Fruit fly (Drosophila melanogaster): ENCODE results near the gene CG5199.
A peak's percentile ranks its signal among the peaks of the same experiment; 100 is the strongest.

Gene CG5199

DNA sequence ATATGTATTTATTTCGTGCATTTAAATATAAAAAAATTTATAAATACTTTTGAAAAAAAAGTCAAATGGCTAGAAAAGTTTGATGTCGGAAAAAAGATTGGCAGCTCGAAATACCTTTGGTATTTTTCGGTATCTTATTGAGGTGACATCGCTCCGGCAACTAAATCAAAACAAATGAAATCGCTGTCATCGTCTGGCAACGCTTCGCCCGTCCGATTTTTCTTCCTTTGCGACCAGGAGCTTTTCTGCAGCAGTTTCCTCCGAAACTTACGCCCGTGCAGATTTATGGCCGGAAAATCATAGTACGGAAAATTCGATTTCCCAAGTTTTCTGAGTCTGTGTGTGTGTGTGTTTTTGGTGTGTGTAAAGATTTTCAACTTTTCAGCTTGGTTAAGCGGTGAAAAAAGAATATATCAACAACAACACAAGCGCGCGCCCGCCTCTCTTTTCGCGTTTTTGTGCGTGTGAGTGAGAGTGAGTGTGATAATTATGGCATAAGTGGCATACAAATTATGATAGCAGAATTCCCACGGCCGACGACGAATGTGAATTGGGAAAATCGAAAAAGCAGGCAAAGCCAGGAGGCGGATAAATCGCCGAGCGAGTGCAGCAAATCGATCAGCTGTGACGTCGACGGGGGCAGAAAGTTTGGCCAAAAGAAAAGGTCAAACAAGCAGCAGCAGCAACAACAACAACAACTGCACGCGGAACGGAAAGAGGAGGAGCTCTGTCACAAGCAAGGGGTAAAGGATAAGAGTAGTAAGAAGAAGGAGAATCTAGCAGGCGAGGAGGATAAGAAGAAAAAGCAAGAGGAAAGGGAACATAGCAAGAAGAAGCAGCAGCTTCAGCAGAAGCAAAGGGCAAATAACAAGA is 44.7 kb upstream of the CG5199 start, which contains the start of gene CG32425 (continued):
- TF ChIP-seq HmgD (GFP tag; optimal IDR thresholded peaks at IDR 0.05) (no peak), sens (GFP tag) (peak; percentile 65), CG4282 (GFP tag; optimal IDR thresholded peaks at IDR 0.05) (no peak), chm (GFP tag; IDR thresholded peaks at IDR 0.05) (no peak), CG14050 (GFP tag; IDR thresholded peaks at IDR 0.05) (no peak), ewg (GFP tag; optimal IDR thresholded peaks at IDR 0.05) (no peak), CG17568 (GFP tag; optimal IDR thresholded peaks at IDR 0.05) (no peak), Ets65A (GFP tag) (peak; percentile 84), CG17385 (GFP tag; optimal IDR thresholded peaks at IDR 0.05) (peak; percentile 75), dati (GFP tag; IDR thresholded peaks at IDR 0.05) (no peak), CG12104 (GFP tag; optimal IDR thresholded peaks at IDR 0.05) (no peak), CG4617 (GFP tag; optimal IDR thresholded peaks at IDR 0.05; ENCODE audit: borderline replicate concordance) (no peak), repo (GFP tag; optimal IDR thresholded peaks at IDR 0.05) (no peak), dmrt99B (tag; optimal IDR thresholded peaks at IDR 0.05) (no peak), CG9797 (GFP tag; optimal IDR thresholded peaks at IDR 0.05) (peak; percentile 35), CG8944 (GFP tag; optimal IDR thresholded peaks at IDR 0.05) (no peak), eyg (GFP tag; optimal IDR thresholded peaks at IDR 0.05) (no peak), NC2β (GFP tag; optimal IDR thresholded peaks at IDR 0.05) (no peak), CG16863 (GFP tag; optimal IDR thresholded peaks at IDR 0.05) (no peak), TFAM (GFP tag; optimal IDR thresholded peaks at IDR 0.05) (no peak), MESR4 (GFP tag; optimal IDR thresholded peaks at IDR 0.05) (peak; percentile 23), CG15514 (GFP tag; optimal IDR thresholded peaks at IDR 0.05) (peak; percentile 91), Sin3A (optimal IDR thresholded peaks at IDR 0.05) (no peak), HLH3B (GFP tag; IDR thresholded peaks at IDR 0.05) (no peak), bowl (GFP tag; IDR thresholded peaks at IDR 0.05) (no peak), bbx (GFP tag; IDR thresholded peaks at IDR 0.05; ENCODE audit: partially characterized antibody) (peak; percentile 54), CG6689 (GFP tag; IDR thresholded peaks at IDR 0.05) (no peak), bigmax (GFP tag; optimal IDR thresholded peaks at IDR 0.05) (peak; percentile 27), salm (tag; optimal IDR thresholded peaks at IDR 0.05) (no peak), Lhr (GFP tag; optimal IDR thresholded peaks at IDR 0.05) (peak; percentile 63), CG10366 (GFP tag; IDR thresholded peaks at IDR 0.05) (no peak), sd (tag; optimal IDR thresholded peaks at IDR 0.05) (no peak), sc (optimal IDR thresholded peaks at IDR 0.05) (no peak), sc (GFP tag; optimal IDR thresholded peaks at IDR 0.05) (no peak), cg (GFP tag; optimal IDR thresholded peaks at IDR 0.05) (peak; percentile 74), ken (GFP tag; IDR thresholded peaks at IDR 0.05) (peak; percentile 49; the same call in 1 of the 3 replicates), CG12659 (GFP tag; optimal IDR thresholded peaks at IDR 0.05) (peak; percentile 55), lola (GFP tag; optimal IDR thresholded peaks at IDR 0.05) (no peak), CG31388 (GFP tag; optimal IDR thresholded peaks at IDR 0.05) (no peak), dysf (GFP tag; IDR thresholded peaks at IDR 0.05) (no peak), CG17912 (GFP tag; optimal IDR thresholded peaks at IDR 0.05) (no peak), CG7963 (GFP tag; IDR thresholded peaks at IDR 0.05; ENCODE audit: partially characterized antibody) (no peak), tap (tag; optimal IDR thresholded peaks at IDR 0.05) (no peak), CTCF (GFP tag; optimal IDR thresholded peaks at IDR 0.05) (peak; percentile 42), CG6654 (GFP tag; optimal IDR thresholded peaks at IDR 0.05) (no peak), CG3838 (GFP tag; optimal IDR thresholded peaks at IDR 0.05) (no peak), sob (GFP tag; IDR thresholded peaks at IDR 0.05) (no peak), gem (tag; optimal IDR thresholded peaks at IDR 0.05) (peak; percentile 48), onecut (GFP tag; IDR thresholded peaks at IDR 0.05) (0 out of 2 replicates have a peak, but pooled peaks have one; percentile 27), CG10979 (tag; optimal IDR thresholded peaks at IDR 0.05) (no peak), CG13296 (GFP tag; optimal IDR thresholded peaks at IDR 0.05) (peak; percentile 6)
